Fruit fly (Drosophila melanogaster): Measurements from ENCODE around the gene Rel.

Gene Rel

DNA sequence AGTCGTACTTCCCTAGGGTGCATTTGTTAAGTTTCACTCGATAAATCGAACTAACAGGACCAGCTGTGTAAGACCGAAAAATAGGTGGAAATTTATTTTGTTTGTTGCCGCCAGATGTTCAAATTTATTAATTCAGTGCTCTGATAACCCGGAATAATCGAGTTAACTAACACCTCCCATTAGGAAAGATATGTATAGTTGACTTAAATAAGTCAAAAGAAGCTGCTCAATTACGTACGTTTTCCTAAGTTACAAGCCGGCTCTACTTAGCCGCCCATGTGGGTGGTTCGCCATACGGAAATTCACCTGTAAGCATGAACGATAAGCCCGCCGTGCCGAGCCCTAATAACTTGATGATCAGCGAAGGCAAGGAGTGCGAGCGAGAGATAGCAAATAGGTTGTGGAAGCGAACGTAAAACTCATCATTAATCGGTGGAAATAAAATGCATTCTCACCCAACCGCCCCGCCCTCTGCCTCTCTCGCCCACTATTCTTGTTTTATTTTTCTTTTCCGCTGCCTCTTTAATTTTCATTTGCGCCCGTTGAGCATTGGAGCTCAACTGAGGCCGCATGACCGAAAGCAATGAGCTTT is 6.2 kb upstream of the Rel start (continued):
- TF ChIP-seq Sox102F (GFP tag; optimal IDR thresholded peaks at IDR 0.05), result peak; percentile 55
- TF ChIP-seq Hr39 (optimal IDR thresholded peaks at IDR 0.05), result no peak
- no peak for TF ChIP-seq Camta (GFP tag; optimal IDR thresholded peaks at IDR 0.05)
- no peak for TF ChIP-seq NK7.1 (GFP tag; optimal IDR thresholded peaks at IDR 0.05)
- no peak for TF ChIP-seq pita (GFP tag; optimal IDR thresholded peaks at IDR 0.05)
- TF ChIP-seq pzg (GFP tag; optimal IDR thresholded peaks at IDR 0.05), result no peak
- TF ChIP-seq psq (GFP tag; optimal IDR thresholded peaks at IDR 0.05), result no peak
- TF ChIP-seq Tbp (GFP tag; optimal IDR thresholded peaks at IDR 0.05), result no peak
- TF ChIP-seq pnt (GFP tag; optimal IDR thresholded peaks at IDR 0.05), result peak; percentile 1
- TF ChIP-seq dati (GFP tag; IDR thresholded peaks at IDR 0.05), result no peak
- no peak for TF ChIP-seq CG15011 (GFP tag; optimal IDR thresholded peaks at IDR 0.05)
- no peak for TF ChIP-seq CG10565 (GFP tag; optimal IDR thresholded peaks at IDR 0.05)
- no peak for TF ChIP-seq CG10147 (GFP tag; optimal IDR thresholded peaks at IDR 0.05)
- TF ChIP-seq run (tag; optimal IDR thresholded peaks at IDR 0.05), result no peak
- TF ChIP-seq CG8290 (GFP tag; optimal IDR thresholded peaks at IDR 0.05), result no peak
- TF ChIP-seq CG8290 (tag; optimal IDR thresholded peaks at IDR 0.05), result peak in 1 of 2 experiments; percentile 21
- TF ChIP-seq Scr (GFP tag; IDR thresholded peaks at IDR 0.05; ENCODE audit: partially characterized antibody), result no peak
- TF ChIP-seq CG1529 (GFP tag; optimal IDR thresholded peaks at IDR 0.05), result peak; percentile 8
- no peak for TF ChIP-seq ara (GFP tag; IDR thresholded peaks at IDR 0.05)
- peak; percentile 55 for TF ChIP-seq bcd (GFP tag; optimal IDR thresholded peaks at IDR 0.05)
- TF ChIP-seq emc (GFP tag; optimal IDR thresholded peaks at IDR 0.05), result no peak
- peak; percentile 18 for TF ChIP-seq CG12155 (GFP tag; optimal IDR thresholded peaks at IDR 0.05)
- no peak for TF ChIP-seq stc (GFP tag; IDR thresholded peaks at IDR 0.05)
- no peak for TF ChIP-seq CHES-1-like (GFP tag; optimal IDR thresholded peaks at IDR 0.05)
- no peak for TF ChIP-seq Mrtf (GFP tag; IDR thresholded peaks at IDR 0.05)
- TF ChIP-seq fru (optimal IDR thresholded peaks at IDR 0.05), result no peak
- TF ChIP-seq CG6272 (GFP tag; IDR thresholded peaks at IDR 0.05), result no peak
- no peak for TF ChIP-seq chm (GFP tag; IDR thresholded peaks at IDR 0.05)
- no peak for TF ChIP-seq inv (GFP tag; IDR thresholded peaks at IDR 0.05; ENCODE audit: partially characterized antibody)
- TF ChIP-seq chif (GFP tag; optimal IDR thresholded peaks at IDR 0.05), result peak in 1 of 2 experiments; percentile 18
- no peak for TF ChIP-seq grn (GFP tag; optimal IDR thresholded peaks at IDR 0.05)
- TF ChIP-seq pum (GFP tag; optimal IDR thresholded peaks at IDR 0.05), result no peak
- peak; percentile 73 for TF ChIP-seq CG11504 (tag; optimal IDR thresholded peaks at IDR 0.05)
- TF ChIP-seq CG17361 (GFP tag; IDR thresholded peaks at IDR 0.05), result no peak
- peak; percentile 38 for TF ChIP-seq CG9817 (tag; optimal IDR thresholded peaks at IDR 0.05)
- TF ChIP-seq gem (tag; optimal IDR thresholded peaks at IDR 0.05), result peak; percentile 67
- no peak for TF ChIP-seq CG13123 (GFP tag; optimal IDR thresholded peaks at IDR 0.05)
- no peak for TF ChIP-seq BEAF-32 (GFP tag; optimal IDR thresholded peaks at IDR 0.05)
- no peak for TF ChIP-seq rib (GFP tag; IDR thresholded peaks at IDR 0.05)
- TF ChIP-seq CG4820 (GFP tag; optimal IDR thresholded peaks at IDR 0.05), result peak; percentile 26
- TF ChIP-seq amos (GFP tag; IDR thresholded peaks at IDR 0.05; ENCODE audit: partially characterized antibody), result no peak
- no peak for TF ChIP-seq al (GFP tag; IDR thresholded peaks at IDR 0.05)
- peak; percentile 52 for TF ChIP-seq CG10209 (GFP tag; optimal IDR thresholded peaks at IDR 0.05)
- no peak for TF ChIP-seq peb (GFP tag; IDR thresholded peaks at IDR 0.05)
- 0 out of 3 replicates have a peak, but pooled peaks have one; percentile 21 for TF ChIP-seq CG7357 (GFP tag; IDR thresholded peaks at IDR 0.05)
- TF ChIP-seq nmo (GFP tag; optimal IDR thresholded peaks at IDR 0.05), result peak; percentile 68
- TF ChIP-seq CG13894 (tag; optimal IDR thresholded peaks at IDR 0.05), result no peak
- no peak for TF ChIP-seq CG5245 (GFP tag; optimal IDR thresholded peaks at IDR 0.05)
- TF ChIP-seq knrl (GFP tag; IDR thresholded peaks at IDR 0.05; ENCODE audit: partially characterized antibody), result no peak
- TF ChIP-seq CG11085 (GFP tag; IDR thresholded peaks at IDR 0.05), result no peak
- no peak for TF ChIP-seq danr (GFP tag; IDR thresholded peaks at IDR 0.05)
- peak; percentile 38 for TF ChIP-seq Ssrp (tag; optimal IDR thresholded peaks at IDR 0.05)
